Worm (Caenorhabditis elegans): ENCODE measurements around the gene cnnm-5.

DNA sequence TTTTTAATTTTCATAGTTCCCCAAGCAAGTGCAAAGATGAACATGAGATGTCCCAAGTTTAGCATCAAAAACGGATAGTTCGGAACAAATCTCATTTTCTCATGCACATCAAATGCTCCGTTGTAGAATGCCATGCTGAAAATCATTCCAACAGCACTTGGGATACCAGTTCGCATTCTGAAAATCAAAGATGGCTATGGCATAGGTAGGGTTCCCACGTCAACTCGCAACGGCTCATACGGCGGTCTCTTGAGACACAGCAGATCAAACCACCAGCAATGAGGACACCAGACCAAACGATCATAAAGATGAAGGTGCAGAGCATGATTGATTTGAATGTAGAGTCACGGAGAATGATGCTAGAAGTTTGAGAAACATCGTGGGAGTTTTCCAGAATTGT is 25.9 kb downstream of the cnnm-5 start:
- TF ChIP-seq hmbx-1 (tag; optimal IDR thresholded peaks at IDR 0.05) (no peak), B0310.2 (tag; optimal IDR thresholded peaks at IDR 0.05) (no peak)

Data from whole organism, early embryonic.